Worm (Caenorhabditis elegans): ENCODE measurements around the gene cht-4.

DNA sequence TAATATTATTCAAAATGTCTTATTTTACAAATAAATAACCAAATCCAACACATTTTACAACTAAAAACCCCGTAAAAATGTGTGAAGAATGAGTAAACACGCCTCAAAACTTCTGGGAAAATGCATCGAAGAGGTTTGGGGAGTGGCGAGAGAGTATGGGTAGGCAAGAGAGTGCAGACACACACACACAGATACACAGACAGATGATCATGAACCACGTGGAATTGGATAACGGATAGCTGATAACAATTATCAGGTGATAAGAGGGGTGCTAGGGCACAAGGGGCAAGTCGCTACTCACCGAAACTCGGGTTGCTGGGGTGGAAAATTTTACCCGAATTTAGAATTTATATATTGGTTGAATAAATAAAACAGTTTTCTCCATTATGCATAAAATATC is 25.0 kb upstream of the cht-4 start:
- TF ChIP-seq blmp-1 (tag; optimal IDR thresholded peaks at IDR 0.05) (peak; percentile 4), ceh-82 (tag; optimal IDR thresholded peaks at IDR 0.05) (no peak), lin-15B (tag; optimal IDR thresholded peaks at IDR 0.05) (no peak), C34B4.2 (tag; optimal IDR thresholded peaks at IDR 0.05) (no peak), grh-1 (GFP tag; IDR thresholded peaks at IDR 0.05) (no peak), mab-9 (GFP tag; IDR thresholded peaks at IDR 0.05) (0 out of 2 replicates have a peak, but pooled peaks have one; percentile 16), nhr-28 (tag; optimal IDR thresholded peaks at IDR 0.05) (no peak), mdl-1 (tag; optimal IDR thresholded peaks at IDR 0.05) (peak in 1 of 2 experiments; percentile 94), dsc-1 (tag; optimal IDR thresholded peaks at IDR 0.05) (no peak), lin-39 (tag; optimal IDR thresholded peaks at IDR 0.05) (no peak), jun-1 (tag; optimal IDR thresholded peaks at IDR 0.05) (no peak)
